In genomic region chrIV:8252856-8253255, ce11 we compare ENCODE assay signal across 5 worm cellular contexts.
A peak's percentile ranks its signal among the peaks of the same experiment; 100 is the strongest.
TF ChIP-seq lines count a peak whose summit lies in the region.

No protein-coding gene starts in this region.

TF ChIP-seq in whole organism, L1 larva, 84 proteins besides CTCF, POLR2A, EP300 and RAD21 (continues in another document):
- TF ChIP-seq lin-39 (tag; optimal IDR thresholded peaks at IDR 0.05; lab: Kevin White, UChicago): no peak
- TF ChIP-seq mdl-1 (tag; optimal IDR thresholded peaks at IDR 0.05; lab: Kevin White, UChicago): peak in 1 of 2 experiments; percentile 91
- TF ChIP-seq fkh-10 (GFP tag; optimal IDR thresholded peaks at IDR 0.05; lab: Kevin White, UChicago): peak; percentile 38
- peak; percentile 17 for TF ChIP-seq blmp-1 (tag; optimal IDR thresholded peaks at IDR 0.05; lab: Kevin White, UChicago)
- no peak for TF ChIP-seq hlh-17 (GFP tag; optimal IDR thresholded peaks at IDR 0.05; lab: Kevin White, UChicago; ENCODE audit: borderline replicate concordance)
- TF ChIP-seq ceh-82 (tag; optimal IDR thresholded peaks at IDR 0.05; lab: Kevin White, UChicago): peak; percentile 41 to 86 (median 61)
- peak; percentile 80 for TF ChIP-seq snu-23 (GFP tag; optimal IDR thresholded peaks at IDR 0.05; lab: Kevin White, UChicago)
- TF ChIP-seq pqm-1 (tag; optimal IDR thresholded peaks at IDR 0.05; lab: Kevin White, UChicago): no peak
- peak; percentile 34 for TF ChIP-seq snpc-4 (tag; optimal IDR thresholded peaks at IDR 0.05; lab: Kevin White, UChicago)
- TF ChIP-seq ztf-11 (tag; optimal IDR thresholded peaks at IDR 0.05; lab: Kevin White, UChicago): peak in 1 of 2 experiments; percentile 39
- peak; percentile 80 for TF ChIP-seq mep-1 (tag; optimal IDR thresholded peaks at IDR 0.05; lab: Kevin White, UChicago)
- peak; percentile 81 for TF ChIP-seq unc-130 (tag; optimal IDR thresholded peaks at IDR 0.05; lab: Kevin White, UChicago)
- TF ChIP-seq sox-4 (tag; optimal IDR thresholded peaks at IDR 0.05; lab: Kevin White, UChicago): peak; percentile 22
- no peak for TF ChIP-seq fos-1 (tag; optimal IDR thresholded peaks at IDR 0.05; lab: Kevin White, UChicago)
- peak; percentile 74 for TF ChIP-seq swsn-7 (tag; optimal IDR thresholded peaks at IDR 0.05; lab: Kevin White, UChicago)
- TF ChIP-seq skn-1 (tag; optimal IDR thresholded peaks at IDR 0.05; lab: Kevin White, UChicago): peak; percentile 46
- peak; percentile 60 for TF ChIP-seq lin-14 (GFP tag; optimal IDR thresholded peaks at IDR 0.05; lab: Kevin White, UChicago)
- TF ChIP-seq rnt-1 (tag; optimal IDR thresholded peaks at IDR 0.05; lab: Kevin White, UChicago): peak; percentile 81

TF ChIP-seq in whole organism, L3 larva, 47 proteins besides CTCF, POLR2A, EP300 and RAD21 (continues in another document):
- TF ChIP-seq nhr-237 (tag; optimal IDR thresholded peaks at IDR 0.05; lab: Kevin White, UChicago) (no peak), nhr-23 (tag; optimal IDR thresholded peaks at IDR 0.05; lab: Kevin White, UChicago) (peak; percentile 58), ceh-9 (tag; optimal IDR thresholded peaks at IDR 0.05; lab: Kevin White, UChicago) (no peak), lsy-12 (tag; optimal IDR thresholded peaks at IDR 0.05; lab: Kevin White, UChicago) (peak; percentile 48), R02D3.7 (tag; optimal IDR thresholded peaks at IDR 0.05; lab: Kevin White, UChicago) (no peak), snpc-4 (tag; optimal IDR thresholded peaks at IDR 0.05; lab: Kevin White, UChicago) (no peak), nhr-67 (tag; optimal IDR thresholded peaks at IDR 0.05; lab: Kevin White, UChicago) (no peak), elt-3 (tag; optimal IDR thresholded peaks at IDR 0.05; lab: Kevin White, UChicago) (peak in 1 of 3 experiments; percentile 72), jun-1 (tag; optimal IDR thresholded peaks at IDR 0.05; lab: Kevin White, UChicago) (peak; percentile 31), ztf-4 (tag; optimal IDR thresholded peaks at IDR 0.05; lab: Kevin White, UChicago) (no peak), ceh-28 (tag; optimal IDR thresholded peaks at IDR 0.05; lab: Kevin White, UChicago) (no peak), pha-4 (tag; optimal IDR thresholded peaks at IDR 0.05; lab: Kevin White, UChicago) (peak; percentile 64), nfya-1 (tag; optimal IDR thresholded peaks at IDR 0.05; lab: Kevin White, UChicago; ENCODE audit: insufficient read depth) (peak; percentile 71), nhr-28 (tag; optimal IDR thresholded peaks at IDR 0.05; lab: Kevin White, UChicago) (no peak), tbx-2 (tag; optimal IDR thresholded peaks at IDR 0.05; lab: Kevin White, UChicago) (peak; percentile 22), lin-39 (tag; optimal IDR thresholded peaks at IDR 0.05; lab: Kevin White, UChicago) (peak; percentile 70), egl-5 (tag; optimal IDR thresholded peaks at IDR 0.05; lab: Kevin White, UChicago) (peak; percentile 16), eor-1 (tag; optimal IDR thresholded peaks at IDR 0.05; lab: Kevin White, UChicago) (no peak), skn-1 (tag; optimal IDR thresholded peaks at IDR 0.05; lab: Kevin White, UChicago) (peak; percentile 35)

TF ChIP-seq in whole organism, early embryonic, 17 proteins besides CTCF, POLR2A, EP300 and RAD21:
- TF ChIP-seq hnd-1 (tag; optimal IDR thresholded peaks at IDR 0.05; lab: Kevin White, UChicago): peak; percentile 93
- TF ChIP-seq sea-1 (GFP tag; conservative IDR thresholded peaks at IDR 0.05; lab: Robert Waterston, UW): peak; percentile 95
- peak; percentile 96; the same call in 1 of the 2 replicates for TF ChIP-seq scrt-1 (GFP tag; IDR thresholded peaks at IDR 0.05; lab: Robert Waterston, UW)
- TF ChIP-seq ceh-13 (GFP tag; optimal IDR thresholded peaks at IDR 0.05; lab: Kevin White, UChicago): peak; percentile 97
- peak; percentile 97 for TF ChIP-seq pes-1 (GFP tag; IDR thresholded peaks at IDR 0.05; lab: Robert Waterston, UW)
- TF ChIP-seq F13C5.2 (tag; optimal IDR thresholded peaks at IDR 0.05; lab: Kevin White, UChicago): peak; percentile 98
- peak; percentile 97 for TF ChIP-seq ceh-36 (tag; optimal IDR thresholded peaks at IDR 0.05; lab: Kevin White, UChicago)
- TF ChIP-seq hmbx-1 (tag; optimal IDR thresholded peaks at IDR 0.05; lab: Kevin White, UChicago): peak; percentile 92
- TF ChIP-seq tbx-37 (GFP tag; conservative IDR thresholded peaks at IDR 0.05; lab: Robert Waterston, UW): peak; percentile 95
- TF ChIP-seq ama-1 (optimal IDR thresholded peaks at IDR 0.05; lab: Kevin White, UChicago): no peak
- peak; percentile 97 for TF ChIP-seq B0310.2 (tag; optimal IDR thresholded peaks at IDR 0.05; lab: Kevin White, UChicago)
- peak; percentile 81 for TF ChIP-seq ets-7 (tag; optimal IDR thresholded peaks at IDR 0.05; lab: Kevin White, UChicago)
- TF ChIP-seq hmg-4 (GFP tag; optimal IDR thresholded peaks at IDR 0.05; lab: Kevin White, UChicago): no peak
- TF ChIP-seq flt-1 (GFP tag; IDR thresholded peaks at IDR 0.05; lab: Robert Waterston, UW): peak; percentile 99
- TF ChIP-seq tbx-11 (GFP tag; IDR thresholded peaks at IDR 0.05; lab: Robert Waterston, UW): peak; percentile 96
- peak; percentile 91 for TF ChIP-seq aly-1 (tag; optimal IDR thresholded peaks at IDR 0.05; lab: Kevin White, UChicago)
- peak; percentile 91 for TF ChIP-seq tra-4 (tag; optimal IDR thresholded peaks at IDR 0.05; lab: Kevin White, UChicago)

TF ChIP-seq in whole organism, midembryonic, 9 proteins besides CTCF, POLR2A, EP300 and RAD21:
- peak; percentile 94 for TF ChIP-seq ztf-29 (GFP tag; IDR thresholded peaks at IDR 0.05; lab: Robert Waterston, UW)
- peak; percentile 96 for TF ChIP-seq T22C8.4 (GFP tag; IDR thresholded peaks at IDR 0.05; lab: Robert Waterston, UW)
- TF ChIP-seq ztf-23 (GFP tag; IDR thresholded peaks at IDR 0.05; lab: Robert Waterston, UW): peak; percentile 95
- TF ChIP-seq ref-1 (GFP tag; conservative IDR thresholded peaks at IDR 0.05; lab: Robert Waterston, UW): peak; percentile 96
- TF ChIP-seq med-1 (GFP tag; optimal IDR thresholded peaks at IDR 0.05; lab: Kevin White, UChicago; ENCODE audit: insufficient read depth): peak; percentile 76
- TF ChIP-seq cog-1 (tag; optimal IDR thresholded peaks at IDR 0.05; lab: Kevin White, UChicago): peak; percentile 96
- peak; percentile 98 for TF ChIP-seq flt-1 (GFP tag; IDR thresholded peaks at IDR 0.05; lab: Robert Waterston, UW)
- peak; percentile 98 for TF ChIP-seq tab-1 (GFP tag; IDR thresholded peaks at IDR 0.05; lab: Robert Waterston, UW)
- peak; percentile 90 for TF ChIP-seq klf-2 (GFP tag; conservative IDR thresholded peaks at IDR 0.05; lab: Robert Waterston, UW)

TF ChIP-seq in whole organism, young adult, 124 proteins besides CTCF, POLR2A, EP300 and RAD21 (continues in another document):
- TF ChIP-seq F55B11.4 (tag; optimal IDR thresholded peaks at IDR 0.05; lab: Kevin White, UChicago; ENCODE audit: borderline replicate concordance, insufficient read depth): no peak
- TF ChIP-seq T07F8.4 (tag; optimal IDR thresholded peaks at IDR 0.05; lab: Kevin White, UChicago): peak; percentile 75
- peak; percentile 69 for TF ChIP-seq tlf-1 (GFP tag; optimal IDR thresholded peaks at IDR 0.05; lab: Kevin White, UChicago)
- no peak; the same call in 1 of the 2 replicates for TF ChIP-seq madf-6 (GFP tag; IDR thresholded peaks at IDR 0.05; lab: Robert Waterston, UW)
- TF ChIP-seq madf-8 (GFP tag; conservative IDR thresholded peaks at IDR 0.05; lab: Robert Waterston, UW): no peak
- peak; percentile 70 for TF ChIP-seq lin-54 (GFP tag; optimal IDR thresholded peaks at IDR 0.05; lab: Kevin White, UChicago)
- no peak for TF ChIP-seq F37B4.10 (GFP tag; IDR thresholded peaks at IDR 0.05; lab: Robert Waterston, UW)
- no peak for TF ChIP-seq gei-17 (GFP tag; optimal IDR thresholded peaks at IDR 0.05; lab: Kevin White, UChicago)
- TF ChIP-seq cebp-1 (GFP tag; IDR thresholded peaks at IDR 0.05; lab: Robert Waterston, UW): no peak
- peak; percentile 80 for TF ChIP-seq cebp-1 (tag; optimal IDR thresholded peaks at IDR 0.05; lab: Kevin White, UChicago)
- peak; percentile 94 for TF ChIP-seq rpc-1 (optimal IDR thresholded peaks at IDR 0.05; lab: Kevin White, UChicago)
- TF ChIP-seq rpc-1 (tag; optimal IDR thresholded peaks at IDR 0.05; lab: Kevin White, UChicago): peak; percentile 99
- TF ChIP-seq snpc-1.3 (tag; optimal IDR thresholded peaks at IDR 0.05; lab: Kevin White, UChicago; ENCODE audit: insufficient read depth): peak; percentile 89
- TF ChIP-seq nfyb-1 (GFP tag; IDR thresholded peaks at IDR 0.05; lab: Robert Waterston, UW): peak; percentile 86
- TF ChIP-seq dpff-1 (tag; optimal IDR thresholded peaks at IDR 0.05; lab: Kevin White, UChicago): peak; percentile 52
- TF ChIP-seq cebp-2 (GFP tag; IDR thresholded peaks at IDR 0.05; lab: Robert Waterston, UW): 0 out of 2 replicates have a peak, but pooled peaks have one; percentile 35
- TF ChIP-seq mes-4 (tag; optimal IDR thresholded peaks at IDR 0.05; lab: Kevin White, UChicago): peak; percentile 85
- no peak for TF ChIP-seq pha-4 (tag; optimal IDR thresholded peaks at IDR 0.05; lab: Kevin White, UChicago)
- TF ChIP-seq B0035.1 (tag; optimal IDR thresholded peaks at IDR 0.05; lab: Kevin White, UChicago): peak; percentile 55
- TF ChIP-seq egl-44 (GFP tag; IDR thresholded peaks at IDR 0.05; lab: Robert Waterston, UW): peak; percentile 60; the same call in 1 of the 2 replicates
- TF ChIP-seq snpc-3.4 (tag; optimal IDR thresholded peaks at IDR 0.05; lab: Kevin White, UChicago): peak; percentile 69
- TF ChIP-seq C06A6.2 (GFP tag; conservative IDR thresholded peaks at IDR 0.05; lab: Robert Waterston, UW): peak; percentile 29; the same call in 1 of the 2 replicates
- peak; percentile 71 for TF ChIP-seq ceh-27 (GFP tag; optimal IDR thresholded peaks at IDR 0.05; lab: Kevin White, UChicago)
- TF ChIP-seq ztf-28 (GFP tag; IDR thresholded peaks at IDR 0.05; lab: Robert Waterston, UW): peak; percentile 67; the same call in 1 of the 2 replicates
- TF ChIP-seq F33H1.4 (GFP tag; IDR thresholded peaks at IDR 0.05; lab: Robert Waterston, UW): peak; percentile 49
- peak; percentile 50; the same call in 1 of the 2 replicates for TF ChIP-seq B0336.3 (GFP tag; IDR thresholded peaks at IDR 0.05; lab: Robert Waterston, UW)
- TF ChIP-seq lir-1 (GFP tag; conservative IDR thresholded peaks at IDR 0.05; lab: Robert Waterston, UW): 0 out of 2 replicates have a peak, but pooled peaks have one; percentile 34
- TF ChIP-seq F23B12.7 (tag; optimal IDR thresholded peaks at IDR 0.05; lab: Kevin White, UChicago; ENCODE audit: insufficient read depth): peak; percentile 92
- peak; percentile 97 for TF ChIP-seq lin-26 (GFP tag; IDR thresholded peaks at IDR 0.05; lab: Robert Waterston, UW)
- no peak; the same call in 1 of the 2 replicates for TF ChIP-seq hmg-20 (GFP tag; IDR thresholded peaks at IDR 0.05; lab: Robert Waterston, UW)
- peak; percentile 82 for TF ChIP-seq ztf-26 (tag; optimal IDR thresholded peaks at IDR 0.05; lab: Kevin White, UChicago)
- peak; percentile 7 for TF ChIP-seq efl-1 (GFP tag; optimal IDR thresholded peaks at IDR 0.05; lab: Kevin White, UChicago)
- 0 out of 2 replicates have a peak, but pooled peaks have one; percentile 35 for TF ChIP-seq Y53G8AR.9 (GFP tag; conservative IDR thresholded peaks at IDR 0.05; lab: Robert Waterston, UW)

Comparison
In these comparisons a context has a peak if more than half of its experiments do, and no peak if none do; other contexts are left out.
1. Of the 8 proteins assayed by ChIP-seq in both whole organism, young adult and whole organism, L1 larva: peak only in whole organism, young adult: ama-1; only in whole organism, L1 larva: dpl-1; in both: efl-1, nhr-90, snpc-4 and unc-130; in neither: 1; mixed calls (peak in some experiments, not most) for 1.